Worm (Caenorhabditis elegans): Measurements from ENCODE around the gene srh-71.

DNA sequence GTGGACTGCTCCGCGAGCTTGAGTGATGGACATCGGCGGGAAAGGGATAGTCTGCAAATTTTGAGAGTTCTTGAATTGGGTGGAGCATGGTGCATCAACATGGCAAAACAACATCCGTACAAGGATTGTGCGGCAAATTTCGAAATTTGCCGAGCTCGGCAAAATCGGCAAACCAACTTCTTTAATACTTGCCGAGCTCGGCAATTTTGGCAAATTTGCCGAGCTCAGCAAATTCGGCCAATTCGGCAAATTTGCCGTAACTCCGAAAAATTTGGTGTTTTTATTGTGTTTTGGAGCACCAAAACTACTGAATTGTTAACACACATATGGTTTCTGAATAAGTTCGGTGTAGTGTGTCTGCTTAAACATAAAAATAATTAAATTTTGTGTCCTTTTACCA lies 46.8 kb downstream of the srh-71 start, which contains the start of gene fbxc-55:
- TF ChIP-seq elt-1 (tag; optimal IDR thresholded peaks at IDR 0.05) (no peak), ceh-82 (tag; optimal IDR thresholded peaks at IDR 0.05) (no peak), nhr-77 (tag; optimal IDR thresholded peaks at IDR 0.05) (no peak)
